Worm (Caenorhabditis elegans): Measurements from ENCODE around the gene T24F1.4.

DNA sequence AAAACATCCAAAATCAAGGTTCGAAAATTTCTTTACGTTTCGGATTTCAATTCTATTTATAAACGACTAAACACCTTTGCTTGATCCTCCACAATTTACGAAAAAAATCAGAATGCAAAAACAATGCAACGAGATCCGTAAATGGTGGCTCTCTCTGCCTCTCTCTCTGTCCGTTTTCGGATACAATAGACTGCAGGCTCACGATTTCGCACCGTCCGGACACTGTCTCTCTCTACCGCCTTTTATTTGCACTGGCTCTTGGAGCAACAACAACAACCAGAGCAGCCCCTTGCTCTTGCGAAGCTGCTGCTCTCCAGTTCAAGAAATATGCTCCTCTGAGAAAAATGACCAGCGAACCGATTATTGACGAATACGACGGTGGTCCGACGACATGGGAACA is 1.8 kb downstream of the T24F1.4 start, which contains the start of gene T24F1.7:
- no peak for TF ChIP-seq ztf-23 (GFP tag; IDR thresholded peaks at IDR 0.05)
- TF ChIP-seq flt-1 (GFP tag; IDR thresholded peaks at IDR 0.05), result no peak
- TF ChIP-seq med-1 (GFP tag; optimal IDR thresholded peaks at IDR 0.05; ENCODE audit: insufficient read depth), result no peak
- no peak for TF ChIP-seq T22C8.4 (GFP tag; IDR thresholded peaks at IDR 0.05)
- TF ChIP-seq klf-2 (GFP tag; conservative IDR thresholded peaks at IDR 0.05), result no peak
- TF ChIP-seq ztf-29 (GFP tag; IDR thresholded peaks at IDR 0.05), result no peak
